Fruit fly (Drosophila melanogaster): ENCODE results near the gene CG42857.

Gene CG42857

dm6 chr3R:9857785-9858184 lies 36.8 kb upstream of the CG42857 start:
- TF ChIP-seq CG1620 (GFP tag; optimal IDR thresholded peaks at IDR 0.05) (no peak), CG7045 (GFP tag; optimal IDR thresholded peaks at IDR 0.05) (peak; percentile 16)

dm6 chr3R:9851653-9852052 lies 30.7 kb upstream of the CG42857 start:
- TF ChIP-seq CG7045 (GFP tag; optimal IDR thresholded peaks at IDR 0.05), result no peak
- TF ChIP-seq CG1620 (GFP tag; optimal IDR thresholded peaks at IDR 0.05), result no peak
- no peak for TF ChIP-seq cic (GFP tag; optimal IDR thresholded peaks at IDR 0.05)
- TF ChIP-seq CG12768 (GFP tag; optimal IDR thresholded peaks at IDR 0.05), result no peak
- TF ChIP-seq ovo (GFP tag; optimal IDR thresholded peaks at IDR 0.05), result no peak
- TF ChIP-seq cnc (optimal IDR thresholded peaks at IDR 0.05), result no peak
- TF ChIP-seq Crg-1 (GFP tag; optimal IDR thresholded peaks at IDR 0.05), result no peak
- TF ChIP-seq CG5204 (GFP tag; optimal IDR thresholded peaks at IDR 0.05), result no peak
- no peak for TF ChIP-seq CG14711 (tag; optimal IDR thresholded peaks at IDR 0.05)

DNA sequence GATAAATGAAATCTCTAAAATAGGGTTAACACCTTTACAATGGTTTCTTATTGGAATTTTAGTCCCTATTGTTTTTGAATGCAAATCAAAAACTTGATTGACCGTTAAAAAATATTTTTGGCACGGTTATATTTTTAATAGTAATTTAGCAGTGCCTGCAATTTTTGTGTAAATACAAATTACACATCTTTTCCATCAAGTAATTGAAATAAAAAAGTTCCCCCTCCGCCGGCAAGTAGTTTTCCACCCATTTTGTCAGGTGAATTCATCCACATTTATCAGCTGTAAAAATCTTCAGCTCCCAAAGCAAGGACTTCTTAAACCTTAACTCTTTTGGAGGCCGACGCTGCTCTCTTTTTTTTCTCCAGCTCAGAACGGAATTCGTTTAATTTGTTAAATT lies 2.7 kb upstream of the CG42857 start, which contains the start of gene CG34302:
Gene CG34302 (minus strand): TSS at position 101 of the 400 bp plus-strand sequence.
- no peak for TF ChIP-seq bab1 (GFP tag; optimal IDR thresholded peaks at IDR 0.05)
- no peak for TF ChIP-seq Clk (GFP tag; optimal IDR thresholded peaks at IDR 0.05)
- TF ChIP-seq pad (GFP tag; optimal IDR thresholded peaks at IDR 0.05), result no peak
- no peak for TF ChIP-seq CG5204 (GFP tag; optimal IDR thresholded peaks at IDR 0.05)
- no peak for TF ChIP-seq CG14711 (tag; optimal IDR thresholded peaks at IDR 0.05)
- no peak for TF ChIP-seq kay (GFP tag; ENCODE audit: borderline replicate concordance)
- no peak for TF ChIP-seq CG33017 (tag; optimal IDR thresholded peaks at IDR 0.05)
- TF ChIP-seq ovo (GFP tag; optimal IDR thresholded peaks at IDR 0.05), result no peak
- TF ChIP-seq Hr96 (GFP tag; optimal IDR thresholded peaks at IDR 0.05), result no peak
- no peak for TF ChIP-seq CG7101 (tag; optimal IDR thresholded peaks at IDR 0.05)
- no peak for TF ChIP-seq Crg-1 (GFP tag; optimal IDR thresholded peaks at IDR 0.05)
- no peak for TF ChIP-seq toe (GFP tag; optimal IDR thresholded peaks at IDR 0.05)
- TF ChIP-seq cnc (optimal IDR thresholded peaks at IDR 0.05), result no peak
- TF ChIP-seq CG11617 (GFP tag; optimal IDR thresholded peaks at IDR 0.05), result no peak
- no peak for TF ChIP-seq cic (GFP tag; optimal IDR thresholded peaks at IDR 0.05)

DNA sequence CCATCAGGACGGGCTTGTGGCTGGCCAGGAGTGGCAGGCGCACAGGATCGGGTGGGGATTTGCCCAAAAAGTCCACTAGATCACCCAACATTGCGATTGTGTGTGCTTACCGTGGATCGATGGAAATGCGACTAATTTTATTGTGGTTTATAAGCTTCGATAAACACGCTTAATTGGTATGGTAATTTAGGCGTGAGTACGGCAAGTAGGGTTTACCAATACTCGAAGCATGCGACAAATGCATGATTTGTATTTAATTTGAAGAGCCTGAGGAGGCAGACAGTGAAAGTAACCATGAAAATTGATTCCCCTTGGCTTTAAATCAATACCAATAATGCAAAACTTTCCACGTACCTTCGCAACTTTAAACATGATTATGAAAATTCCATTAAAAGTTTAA lies 1.2 kb downstream of the CG42857 start, which contains the start of gene CG9458:
Gene CG9458 (minus strand): TSS at position 101 of the 400 bp plus-strand sequence.
- TF ChIP-seq Hr96 (GFP tag; optimal IDR thresholded peaks at IDR 0.05) (no peak), cic (GFP tag; optimal IDR thresholded peaks at IDR 0.05) (no peak), CG33017 (tag; optimal IDR thresholded peaks at IDR 0.05) (no peak), Crg-1 (GFP tag; optimal IDR thresholded peaks at IDR 0.05) (no peak), kay (GFP tag; ENCODE audit: borderline replicate concordance) (no peak), CG11617 (GFP tag; optimal IDR thresholded peaks at IDR 0.05) (no peak), Mnt (GFP tag; optimal IDR thresholded peaks at IDR 0.05) (no peak), CG14711 (tag; optimal IDR thresholded peaks at IDR 0.05) (no peak), tj (GFP tag; optimal IDR thresholded peaks at IDR 0.05) (no peak), bab1 (GFP tag; optimal IDR thresholded peaks at IDR 0.05) (no peak), CG5204 (GFP tag; optimal IDR thresholded peaks at IDR 0.05) (no peak), CG7101 (tag; optimal IDR thresholded peaks at IDR 0.05) (no peak), ovo (GFP tag; optimal IDR thresholded peaks at IDR 0.05) (no peak), CG7045 (GFP tag; optimal IDR thresholded peaks at IDR 0.05) (no peak), pad (GFP tag; optimal IDR thresholded peaks at IDR 0.05) (no peak), Clk (GFP tag; optimal IDR thresholded peaks at IDR 0.05) (no peak), CG1620 (GFP tag; optimal IDR thresholded peaks at IDR 0.05) (no peak), toe (GFP tag; optimal IDR thresholded peaks at IDR 0.05) (no peak)

DNA sequence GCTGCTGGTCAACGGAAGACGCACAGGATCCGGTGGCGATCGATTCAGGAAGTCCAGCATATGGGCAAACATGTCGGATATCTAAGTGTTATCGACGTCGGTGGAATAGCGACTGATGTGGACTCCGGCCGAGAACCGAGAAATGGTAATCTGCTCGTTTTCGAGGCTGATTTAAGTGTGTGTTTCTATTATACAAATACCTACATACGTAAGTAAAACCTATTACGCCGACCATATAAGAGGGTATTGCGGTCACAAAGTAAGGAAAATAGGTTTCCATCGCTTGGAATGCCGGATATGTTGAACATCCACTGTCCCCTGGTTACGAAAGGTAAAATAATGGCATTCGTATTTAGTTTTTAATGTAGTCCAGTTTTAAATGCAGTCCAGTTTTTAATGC lies 2.7 kb downstream of the CG42857 start, which contains the start of gene CG9459:
Gene CG9459 (minus strand): TSS at position 101 of the 400 bp plus-strand sequence.
- TF ChIP-seq ovo (GFP tag; optimal IDR thresholded peaks at IDR 0.05) (no peak), Mnt (GFP tag; optimal IDR thresholded peaks at IDR 0.05) (no peak), tj (GFP tag; optimal IDR thresholded peaks at IDR 0.05) (no peak), pad (GFP tag; optimal IDR thresholded peaks at IDR 0.05) (no peak), kay (GFP tag; ENCODE audit: borderline replicate concordance) (no peak), CG11617 (GFP tag; optimal IDR thresholded peaks at IDR 0.05) (no peak), Hr96 (GFP tag; optimal IDR thresholded peaks at IDR 0.05) (no peak), Clk (GFP tag; optimal IDR thresholded peaks at IDR 0.05) (no peak), CG1620 (GFP tag; optimal IDR thresholded peaks at IDR 0.05) (no peak), CG7045 (GFP tag; optimal IDR thresholded peaks at IDR 0.05) (no peak), CG14711 (tag; optimal IDR thresholded peaks at IDR 0.05) (no peak), Crg-1 (GFP tag; optimal IDR thresholded peaks at IDR 0.05) (no peak), cic (GFP tag; optimal IDR thresholded peaks at IDR 0.05) (no peak), CG12768 (GFP tag; optimal IDR thresholded peaks at IDR 0.05) (no peak)

dm6 chr3R:9816879-9817278 lies 4.1 kb downstream of the CG42857 start, which contains the start of gene CG16904:
TSS of gene CG16904 (minus strand) at chr3R:9816979.
- TF ChIP-seq CG7045 (GFP tag; optimal IDR thresholded peaks at IDR 0.05) (no peak), Mnt (GFP tag; optimal IDR thresholded peaks at IDR 0.05) (no peak), CG12768 (GFP tag; optimal IDR thresholded peaks at IDR 0.05) (no peak), Clk (GFP tag; optimal IDR thresholded peaks at IDR 0.05) (no peak), CG5204 (GFP tag; optimal IDR thresholded peaks at IDR 0.05) (no peak), tj (GFP tag; optimal IDR thresholded peaks at IDR 0.05) (no peak), cnc (optimal IDR thresholded peaks at IDR 0.05) (no peak)

DNA sequence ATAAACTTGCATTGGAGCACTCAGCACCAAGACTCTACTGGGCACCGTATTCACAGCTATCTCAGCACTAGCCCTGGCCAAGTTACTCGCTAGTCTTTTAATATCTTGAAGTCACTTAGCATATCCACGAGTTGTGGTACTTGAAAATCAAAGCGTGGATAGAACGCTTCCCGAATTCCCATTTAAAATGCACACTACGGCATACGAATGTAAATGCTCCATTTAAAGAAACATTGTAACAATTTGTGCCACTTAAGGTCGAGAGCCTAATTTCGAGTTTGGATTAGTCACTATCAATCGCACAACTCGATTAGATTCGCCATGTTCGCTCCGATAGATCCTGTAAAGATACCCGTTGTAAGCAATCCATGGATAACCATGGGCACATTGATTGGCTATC lies 7.1 kb downstream of the CG42857 start, which contains the start of gene eloF:
Gene eloF (plus strand): TSS at position 301 of the 400 bp plus-strand sequence.
- TF ChIP-seq Hr96 (GFP tag; optimal IDR thresholded peaks at IDR 0.05) (no peak), tj (GFP tag; optimal IDR thresholded peaks at IDR 0.05) (no peak), CG7045 (GFP tag; optimal IDR thresholded peaks at IDR 0.05) (no peak), cnc (optimal IDR thresholded peaks at IDR 0.05) (no peak)
